Worm (Caenorhabditis elegans) whole organism, L3 larva: ENCODE measurements around the gene ZK287.1.

ENCODE experiments used
- ama-1 ChIP-seq: fragments of 150-350 bp; optimal IDR thresholded peaks from 2 replicates; lab custom pipeline; 2018
- ceh-16 ChIP-seq: sonication (generic microtip); optimal IDR thresholded peaks from 2 replicates; lab custom pipeline; 2017; ENCODE audit warnings: missing biosample characterization, missing genetic modification characterization
- ceh-82 ChIP-seq: fragments of 150-350 bp; optimal IDR thresholded peaks from 2 replicates; lab custom pipeline; 2014; ENCODE audit warnings: missing biosample characterization, missing genetic modification characterization
- ceh-9 ChIP-seq: sonication (generic microtip); optimal IDR thresholded peaks from 2 replicates; lab custom pipeline; 2018; ENCODE audit warnings: missing biosample characterization, missing genetic modification characterization
- egl-27 ChIP-seq: sonication (generic microtip); optimal IDR thresholded peaks from 4 replicates; lab custom pipeline; 2017; ENCODE audit warnings: missing biosample characterization, missing genetic modification reagents, missing genetic modification characterization
- egl-5 ChIP-seq: fragments of 150-350 bp; optimal IDR thresholded peaks from 2 replicates; lab custom pipeline; 2017; ENCODE audit warnings: missing biosample characterization, missing genetic modification reagents, missing genetic modification characterization, inconsistent platforms
- elt-2 ChIP-seq: sonication (generic microtip); optimal IDR thresholded peaks from 2 replicates; lab custom pipeline; 2016; ENCODE audit warnings: missing genetic modification reagents, mild to moderate bottlenecking, missing genetic modification characterization, missing compliant biosample characterization
- elt-3 ChIP-seq, 3 experiments: fragments of 150-350 bp in 1 of 3; sonication (generic microtip) in 2 of 3; optimal IDR thresholded peaks; 2 replicates in 2 of 3; 4 replicates in 1 of 3; lab custom pipeline; 2014 to 2017; ENCODE audit warnings: missing biosample characterization in 3 of 3, missing genetic modification characterization in 3 of 3
- eor-1 ChIP-seq, 2 experiments: fragments of 150-350 bp; optimal IDR thresholded peaks; 2 replicates each; lab custom pipeline; 2014 to 2018; ENCODE audit warnings: missing biosample characterization in 2 of 2, missing genetic modification characterization in 2 of 2
- fkh-10 ChIP-seq: sonication (generic microtip); optimal IDR thresholded peaks from 2 replicates; lab custom pipeline; 2017; ENCODE audit warnings: missing biosample characterization, missing genetic modification reagents, missing genetic modification characterization
- fos-1 ChIP-seq: fragments of 150-350 bp; optimal IDR thresholded peaks from 2 replicates; lab custom pipeline; 2014; ENCODE audit warnings: missing biosample characterization, missing genetic modification characterization
- hmg-11 ChIP-seq: sonication (generic microtip); optimal IDR thresholded peaks from 2 replicates; lab custom pipeline; 2016; ENCODE audit warnings: missing genetic modification characterization, missing compliant biosample characterization
- jun-1 ChIP-seq: fragments of 150-350 bp; optimal IDR thresholded peaks from 2 replicates; lab custom pipeline; 2014; ENCODE audit warnings: missing biosample characterization, missing genetic modification reagents, missing genetic modification characterization
- lin-15B ChIP-seq: fragments of 150-350 bp; optimal IDR thresholded peaks from 2 replicates; lab custom pipeline; 2014; ENCODE audit warnings: missing biosample characterization, missing genetic modification characterization
- lin-39 ChIP-seq: fragments of 150-350 bp; optimal IDR thresholded peaks from 2 replicates; lab custom pipeline; 2018; ENCODE audit warnings: missing biosample characterization, missing genetic modification reagents, missing genetic modification characterization
- lsy-12 ChIP-seq: sonication (generic microtip); optimal IDR thresholded peaks from 2 replicates; lab custom pipeline; 2016; ENCODE audit warnings: mild to moderate bottlenecking, missing genetic modification characterization, missing compliant biosample characterization
- mdl-1 ChIP-seq: fragments of 150-350 bp; optimal IDR thresholded peaks from 2 replicates; lab custom pipeline; 2014; ENCODE audit warnings: missing biosample characterization, missing genetic modification characterization
- mml-1 ChIP-seq: fragments of 150-350 bp; sonication (generic microtip); optimal IDR thresholded peaks from 3 replicates; lab custom pipeline; 2014; ENCODE audit warnings: missing biosample characterization, missing genetic modification characterization
- nfya-1 ChIP-seq: sonication (generic microtip); optimal IDR thresholded peaks from 2 replicates; lab custom pipeline; 2017; ENCODE audit warnings: missing genetic modification characterization, mild to moderate bottlenecking, missing compliant biosample characterization, antibody characterized with exemption, moderate library complexity; ENCODE audit not compliant: insufficient read depth
- nhr-11 ChIP-seq: fragments of 150-350 bp; optimal IDR thresholded peaks from 2 replicates; lab custom pipeline; 2014; ENCODE audit warnings: missing biosample characterization, missing genetic modification characterization
- nhr-12 ChIP-seq: fragments of 150-350 bp; optimal IDR thresholded peaks from 2 replicates; lab custom pipeline; 2014; ENCODE audit warnings: missing biosample characterization, missing genetic modification characterization
- nhr-23 ChIP-seq: fragments of 150-350 bp; optimal IDR thresholded peaks from 2 replicates; lab custom pipeline; 2014; ENCODE audit warnings: missing biosample characterization, missing genetic modification reagents, missing genetic modification characterization
- nhr-237 ChIP-seq: fragments of 150-350 bp; optimal IDR thresholded peaks from 2 replicates; lab custom pipeline; 2014; ENCODE audit warnings: missing biosample characterization, missing genetic modification characterization
- nhr-25 ChIP-seq: sonication (generic microtip); optimal IDR thresholded peaks from 2 replicates; lab custom pipeline; 2017; ENCODE audit warnings: missing biosample characterization, missing genetic modification characterization
- nhr-28 ChIP-seq: fragments of 150-350 bp; optimal IDR thresholded peaks from 2 replicates; lab custom pipeline; 2014; ENCODE audit warnings: missing biosample characterization, missing genetic modification characterization
- nhr-43 ChIP-seq: sonication (generic microtip); optimal IDR thresholded peaks from 2 replicates; lab custom pipeline; 2016; ENCODE audit warnings: mild to moderate bottlenecking, missing genetic modification characterization, missing compliant biosample characterization; ENCODE audit not compliant: poor library complexity, severe bottlenecking
- nhr-76 ChIP-seq: fragments of 150-350 bp; sonication (generic microtip); optimal IDR thresholded peaks from 5 replicates; lab custom pipeline; 2014; ENCODE audit warnings: missing biosample characterization, missing genetic modification characterization
- nhr-77 ChIP-seq: fragments of 150-350 bp; optimal IDR thresholded peaks from 2 replicates; lab custom pipeline; 2014; ENCODE audit warnings: missing biosample characterization, missing genetic modification characterization
- pha-4 ChIP-seq: fragments of 150-350 bp; optimal IDR thresholded peaks from 2 replicates; lab custom pipeline; 2014; ENCODE audit warnings: missing biosample characterization, missing genetic modification reagents, missing genetic modification characterization
- sea-2 ChIP-seq: fragments of 150-350 bp; sonication (generic microtip); optimal IDR thresholded peaks from 4 replicates; lab custom pipeline; 2014; ENCODE audit warnings: missing biosample characterization, missing genetic modification reagents, missing genetic modification characterization
- snpc-4 ChIP-seq: fragments of 150-350 bp; optimal IDR thresholded peaks from 2 replicates; lab custom pipeline; 2014; ENCODE audit warnings: missing biosample characterization, missing genetic modification characterization
- tbx-2 ChIP-seq: sonication (generic microtip); optimal IDR thresholded peaks from 2 replicates; lab custom pipeline; 2016; ENCODE audit warnings: mild to moderate bottlenecking, missing genetic modification characterization, missing compliant biosample characterization
- unc-39 ChIP-seq: sonication (generic microtip); optimal IDR thresholded peaks from 4 replicates; lab custom pipeline; 2017; ENCODE audit warnings: missing biosample characterization, missing genetic modification characterization
- unc-62 ChIP-seq: fragments of 150-350 bp; sonication (generic microtip); optimal IDR thresholded peaks from 4 replicates; lab custom pipeline; 2014; ENCODE audit warnings: missing biosample characterization, missing genetic modification reagents, missing genetic modification characterization
- zag-1 ChIP-seq: fragments of 150-350 bp; optimal IDR thresholded peaks from 2 replicates; lab custom pipeline; 2014; ENCODE audit warnings: missing biosample characterization, missing genetic modification characterization
- ztf-11 ChIP-seq: fragments of 150-350 bp; optimal IDR thresholded peaks from 2 replicates; lab custom pipeline; 2014; ENCODE audit warnings: missing biosample characterization, missing genetic modification characterization
- ztf-4 ChIP-seq: fragments of 150-350 bp; optimal IDR thresholded peaks from 2 replicates; lab custom pipeline; 2014; ENCODE audit warnings: missing biosample characterization, missing genetic modification characterization

ZK287.1 gene

DNA sequence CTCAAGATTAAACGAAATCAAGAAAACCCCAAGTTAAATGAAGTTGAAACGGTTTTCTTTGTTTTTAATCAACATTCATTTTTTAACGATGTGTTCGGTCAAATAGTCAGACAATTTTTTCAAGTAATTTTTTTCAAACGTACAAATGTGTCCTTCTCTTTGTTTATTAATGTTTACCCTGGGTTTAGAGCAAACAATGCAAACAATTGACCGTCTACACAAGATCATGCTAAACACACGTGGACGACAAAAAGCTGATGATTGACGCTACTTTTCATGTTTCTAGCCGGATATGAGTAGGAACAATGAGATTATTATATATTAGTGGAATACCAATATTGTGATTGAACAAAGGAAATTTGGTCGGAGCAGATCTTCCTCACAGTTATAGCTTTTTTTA, 45.1 kb upstream of the ZK287.1 start:
- TF ChIP-seq lin-15B (tag; lab: Kevin White, UChicago) (no peak), pha-4 (tag; lab: Kevin White, UChicago) (peak; percentile 51)
- TF ChIP-seq, all 47 proteins: peak for 1

- no peak for TF ChIP-seq unc-62 (GFP tag; lab: Kevin White, UChicago)
- TF ChIP-seq ceh-82 = no peak
- no peak for TF ChIP-seq nhr-23 (tag; lab: Kevin White, UChicago)
- TF ChIP-seq egl-5 (tag; lab: Kevin White, UChicago) = no peak
- TF ChIP-seq nhr-76 (tag; lab: Kevin White, UChicago) = no peak
- no peak for TF ChIP-seq elt-3 (tag; optimal IDR thresholded peaks at IDR 0.05; lab: Kevin White, UChicago)
- TF ChIP-seq ceh-16 = no peak
- no peak for TF ChIP-seq fkh-10
- TF ChIP-seq mdl-1 = no peak
- TF ChIP-seq eor-1 (tag; optimal IDR thresholded peaks at IDR 0.05; lab: Kevin White, UChicago) = no peak
Measured at ce11 chrV:9622834-9623233, 43.7 kb upstream of the ZK287.1 start, which contains the start of gene idpc-5. idpc-5 (minus strand) TSS chrV:9622934.

ce11 chrV:9625122-9625521, 41.4 kb upstream of the ZK287.1 start, which contains the start of gene idpc-4:
idpc-4 (plus strand) TSS chrV:9625422.
- TF ChIP-seq elt-2 (no peak), egl-27 (no peak), nhr-237 (tag; lab: Kevin White, UChicago) (no peak), ceh-9 (tag; lab: Kevin White, UChicago) (no peak), nhr-25 (tag; lab: Kevin White, UChicago) (no peak), lin-39 (tag; lab: Kevin White, UChicago) (no peak), nhr-77 (tag; lab: Kevin White, UChicago) (no peak), elt-3 (tag; optimal IDR thresholded peaks at IDR 0.05; lab: Kevin White, UChicago) (no peak), nhr-23 (tag; lab: Kevin White, UChicago) (no peak), snpc-4 (tag; lab: Kevin White, UChicago) (no peak), unc-39 (tag; lab: Kevin White, UChicago) (no peak), eor-1 (tag; optimal IDR thresholded peaks at IDR 0.05; lab: Kevin White, UChicago) (no peak), mdl-1 (no peak), hmg-11 (tag; lab: Kevin White, UChicago) (no peak), ama-1 (no peak), nhr-76 (tag; lab: Kevin White, UChicago) (no peak), zag-1 (no peak)

DNA sequence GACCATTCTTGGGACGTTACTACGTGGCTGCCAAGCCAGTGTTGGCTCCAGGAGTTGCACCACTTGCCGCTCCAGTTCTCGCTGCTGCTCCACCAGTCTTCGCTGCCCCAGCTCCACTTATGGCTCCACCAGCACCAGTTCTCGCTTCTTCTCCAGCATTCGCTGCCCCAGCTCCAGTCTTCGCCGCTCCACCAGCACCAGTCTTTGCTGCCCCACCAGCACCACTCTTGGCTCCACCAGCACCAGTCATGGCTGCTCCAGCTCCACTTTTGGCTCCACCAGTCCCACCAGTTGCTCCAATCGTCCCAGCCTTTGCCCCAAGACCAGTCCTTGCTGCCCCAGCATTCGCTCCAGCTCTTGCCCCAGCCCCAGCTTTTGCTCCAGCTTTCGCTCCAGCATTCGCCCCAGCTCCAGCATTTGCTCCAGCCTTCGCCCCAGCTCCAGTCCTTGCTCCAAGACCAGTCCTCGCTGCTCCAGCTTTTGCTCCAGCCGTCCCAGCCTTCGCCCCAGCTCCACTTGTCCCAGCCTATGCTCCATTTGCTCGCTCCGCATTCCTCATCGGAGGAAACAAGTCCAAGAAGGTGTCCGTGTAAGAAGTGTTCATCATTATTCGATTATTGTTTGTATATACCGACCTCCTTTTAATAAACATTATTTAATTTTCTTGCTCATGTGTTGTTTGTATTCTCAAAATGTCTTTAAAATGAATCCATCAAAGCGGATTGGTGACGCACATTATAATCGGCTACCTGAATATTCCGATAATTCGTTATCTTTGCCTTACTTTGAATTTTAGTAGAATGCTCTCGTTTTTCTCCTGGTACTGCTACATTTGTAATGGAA, 40.7 kb upstream of the ZK287.1 start, which contains the start of gene T06E4.7:
Gene T06E4.7, plus strand, starts transcription at position 793 of the 843 bp plus-strand sequence.
- TF ChIP-seq hmg-11 (tag; lab: Kevin White, UChicago) (no peak), nhr-76 (tag; lab: Kevin White, UChicago) (no peak), fos-1 (tag; lab: Kevin White, UChicago) (no peak), nhr-28 (no peak), ztf-11 (no peak), nhr-43 (tag; lab: Kevin White, UChicago) (no peak), jun-1 (tag; lab: Kevin White, UChicago) (no peak), mdl-1 (no peak), elt-3 (tag; optimal IDR thresholded peaks at IDR 0.05; lab: Kevin White, UChicago) (no peak), lin-15B (tag; lab: Kevin White, UChicago) (no peak), ztf-4 (tag; lab: Kevin White, UChicago) (no peak), ceh-9 (tag; lab: Kevin White, UChicago) (no peak), nhr-12 (tag; lab: Kevin White, UChicago) (no peak), elt-2 (no peak), tbx-2 (tag; lab: Kevin White, UChicago) (no peak)

DNA sequence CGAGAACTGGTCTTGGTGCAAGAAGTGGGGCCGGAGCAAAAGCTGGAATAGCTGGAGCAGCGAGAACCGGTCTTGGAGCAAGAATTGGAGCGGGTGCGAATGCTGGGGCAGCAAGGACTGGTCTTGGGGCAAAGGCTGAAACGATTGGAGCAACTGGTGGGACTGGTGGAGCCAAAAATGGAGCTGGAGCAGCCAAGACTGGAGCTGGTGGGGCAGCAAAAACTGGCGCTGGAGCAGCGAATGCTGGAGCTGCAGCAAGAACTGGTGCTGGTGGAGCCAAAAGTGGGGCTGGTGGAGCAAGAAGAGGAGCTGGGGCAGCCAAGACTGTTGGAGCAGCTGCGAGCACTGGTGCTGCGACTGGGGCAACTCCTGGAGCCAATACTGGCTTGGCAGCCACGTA, 37.9 kb upstream of the ZK287.1 start:
- TF ChIP-seq nhr-25 (tag; lab: Kevin White, UChicago) (no peak), nhr-12 (tag; lab: Kevin White, UChicago) (no peak), snpc-4 (tag; lab: Kevin White, UChicago) (no peak), pha-4 (tag; lab: Kevin White, UChicago) (no peak), unc-39 (tag; lab: Kevin White, UChicago) (no peak), elt-2 (no peak), nfya-1 (tag; lab: Kevin White, UChicago) (no peak), sea-2 (no peak), ztf-4 (tag; lab: Kevin White, UChicago) (no peak), nhr-11 (no peak), lin-39 (tag; lab: Kevin White, UChicago) (no peak), lin-15B (tag; lab: Kevin White, UChicago) (no peak), ceh-16 (no peak), elt-3 (tag; optimal IDR thresholded peaks at IDR 0.05; lab: Kevin White, UChicago) (no peak), mml-1 (tag; lab: Kevin White, UChicago) (no peak), lsy-12 (no peak), egl-5 (tag; lab: Kevin White, UChicago) (no peak), hmg-11 (tag; lab: Kevin White, UChicago) (no peak), nhr-43 (tag; lab: Kevin White, UChicago) (no peak), ceh-9 (tag; lab: Kevin White, UChicago) (no peak)
